Worm (Caenorhabditis elegans) whole organism, L2 larva: ENCODE results near the gene fbxa-136.

Experiments used
- F13H6.1 ChIP-seq: sonication (generic microtip); optimal IDR thresholded peaks from 2 replicates; lab custom pipeline; 2016; ENCODE audit warnings: missing genetic modification characterization, missing compliant biosample characterization
- R02D3.7 ChIP-seq: fragments of 150-350 bp; optimal IDR thresholded peaks from 2 replicates; lab custom pipeline; 2014; ENCODE audit warnings: missing biosample characterization, missing genetic modification characterization
- Y55F3AM.14 ChIP-seq: fragments of 200-800 bp; sonication (Bioruptor generic); optimal IDR thresholded peaks from 2 replicates; lab custom pipeline; 2018; ENCODE audit warnings: mild to moderate bottlenecking, missing genetic modification characterization, missing compliant biosample characterization
- ZK546.5 ChIP-seq: sonication (generic microtip); optimal IDR thresholded peaks from 2 replicates; lab custom pipeline; 2017; ENCODE audit warnings: missing biosample characterization, missing genetic modification characterization
- alr-1 ChIP-seq: fragments of 150-350 bp; optimal IDR thresholded peaks from 2 replicates; lab custom pipeline; 2014; ENCODE audit warnings: missing biosample characterization, missing genetic modification characterization
- ama-1 ChIP-seq: fragments of 150-350 bp; optimal IDR thresholded peaks from 2 replicates; lab custom pipeline; 2018; ENCODE audit warnings: inconsistent platforms
- blmp-1 ChIP-seq: sonication (generic microtip); optimal IDR thresholded peaks from 2 replicates; lab custom pipeline; 2017; ENCODE audit warnings: missing genetic modification characterization, mild to moderate bottlenecking, missing compliant biosample characterization, antibody characterized with exemption, moderate library complexity; ENCODE audit not compliant: insufficient read depth
- ceh-16 ChIP-seq: fragments of 150-350 bp; optimal IDR thresholded peaks from 2 replicates; lab custom pipeline; 2014; ENCODE audit warnings: missing biosample characterization, missing genetic modification characterization
- ceh-82 ChIP-seq: fragments of 150-350 bp; optimal IDR thresholded peaks from 2 replicates; lab custom pipeline; 2014; ENCODE audit warnings: missing biosample characterization, missing genetic modification characterization
- crh-2 ChIP-seq: sonication (generic microtip); optimal IDR thresholded peaks from 2 replicates; lab custom pipeline; 2017; ENCODE audit warnings: missing biosample characterization, missing genetic modification characterization
- dmd-4 ChIP-seq: sonication (generic microtip); optimal IDR thresholded peaks from 2 replicates; lab custom pipeline; 2017; ENCODE audit warnings: missing biosample characterization, missing genetic modification characterization
- egl-27 ChIP-seq: sonication (generic microtip); optimal IDR thresholded peaks from 3 replicates; lab custom pipeline; 2017; ENCODE audit warnings: missing biosample characterization, missing genetic modification reagents, missing genetic modification characterization
- fos-1 ChIP-seq: fragments of 150-350 bp; optimal IDR thresholded peaks from 2 replicates; lab custom pipeline; 2014; ENCODE audit warnings: missing biosample characterization, missing genetic modification characterization
- lin-11 ChIP-seq: fragments of 150-350 bp; sonication (generic microtip); optimal IDR thresholded peaks from 2 replicates; lab custom pipeline; 2014; ENCODE audit warnings: missing biosample characterization, missing genetic modification characterization, inconsistent platforms, mixed read lengths
- lin-13 ChIP-seq: fragments of 150-350 bp; optimal IDR thresholded peaks from 2 replicates; lab custom pipeline; 2014; ENCODE audit warnings: missing biosample characterization, missing genetic modification reagents, missing genetic modification characterization
- lsy-2 ChIP-seq, 2 experiments: fragments of 150-350 bp in 1 of 2; sonication (generic microtip) in 1 of 2; optimal IDR thresholded peaks; 2 replicates each; lab custom pipeline; 2014 to 2017; ENCODE audit warnings: missing biosample characterization in 2 of 2, missing genetic modification characterization in 2 of 2
- mab-5 ChIP-seq: fragments of 150-350 bp; optimal IDR thresholded peaks from 2 replicates; lab custom pipeline; 2014; ENCODE audit warnings: missing biosample characterization, missing genetic modification characterization
- mbf-1 ChIP-seq: sonication (generic microtip); optimal IDR thresholded peaks from 2 replicates; lab custom pipeline; 2017; ENCODE audit warnings: missing biosample characterization, missing genetic modification characterization
- mdl-1 ChIP-seq, 2 experiments: fragments of 150-350 bp in 1 of 2; sonication (generic microtip) in 1 of 2; optimal IDR thresholded peaks; 2 replicates each; lab custom pipeline; 2017; ENCODE audit warnings: missing biosample characterization in 2 of 2, missing genetic modification characterization in 2 of 2
- nhr-11 ChIP-seq: fragments of 150-350 bp; optimal IDR thresholded peaks from 2 replicates; lab custom pipeline; 2014; ENCODE audit warnings: missing biosample characterization, missing genetic modification characterization
- nhr-12 ChIP-seq: fragments of 150-350 bp; optimal IDR thresholded peaks from 2 replicates; lab custom pipeline; 2014; ENCODE audit warnings: missing biosample characterization, missing genetic modification characterization
- nhr-129 ChIP-seq: fragments of 150-350 bp; optimal IDR thresholded peaks from 2 replicates; lab custom pipeline; 2014; ENCODE audit warnings: missing biosample characterization, missing genetic modification characterization
- nhr-21 ChIP-seq: fragments of 150-350 bp; optimal IDR thresholded peaks from 2 replicates; lab custom pipeline; 2014; ENCODE audit warnings: missing biosample characterization, missing genetic modification characterization
- nhr-23 ChIP-seq: fragments of 150-350 bp; optimal IDR thresholded peaks from 2 replicates; lab custom pipeline; 2014; ENCODE audit warnings: missing biosample characterization, missing genetic modification reagents, missing genetic modification characterization
- nhr-25 ChIP-seq: fragments of 150-350 bp; sonication (generic microtip); optimal IDR thresholded peaks from 3 replicates; lab custom pipeline; 2014; ENCODE audit warnings: missing biosample characterization, missing genetic modification characterization
- nhr-77 ChIP-seq: fragments of 150-350 bp; optimal IDR thresholded peaks from 2 replicates; lab custom pipeline; 2014; ENCODE audit warnings: missing biosample characterization, missing genetic modification characterization
- peb-1 ChIP-seq: fragments of 150-350 bp; optimal IDR thresholded peaks from 2 replicates; lab custom pipeline; 2014; ENCODE audit warnings: missing biosample characterization, missing genetic modification characterization
- sem-4 ChIP-seq: fragments of 150-350 bp; optimal IDR thresholded peaks from 2 replicates; lab custom pipeline; 2014; ENCODE audit warnings: missing biosample characterization, missing genetic modification reagents, missing genetic modification characterization
- skn-1 ChIP-seq: sonication (generic microtip); optimal IDR thresholded peaks from 2 replicates; lab custom pipeline; 2017; ENCODE audit warnings: missing biosample characterization, missing genetic modification characterization
- sma-3 ChIP-seq: sonication (generic microtip); optimal IDR thresholded peaks from 2 replicates; lab custom pipeline; 2016; ENCODE audit warnings: missing genetic modification reagents, missing genetic modification characterization, missing compliant biosample characterization
- snpc-4 ChIP-seq: fragments of 150-350 bp; optimal IDR thresholded peaks from 2 replicates; lab custom pipeline; 2014; ENCODE audit warnings: missing biosample characterization, missing genetic modification characterization
- unc-55 ChIP-seq: fragments of 150-350 bp; sonication (generic microtip); optimal IDR thresholded peaks from 3 replicates; lab custom pipeline; 2014; ENCODE audit warnings: missing biosample characterization, missing genetic modification reagents, missing genetic modification characterization
- unc-62 ChIP-seq: fragments of 150-350 bp; optimal IDR thresholded peaks from 2 replicates; lab custom pipeline; 2014; ENCODE audit warnings: missing biosample characterization, missing genetic modification reagents, missing genetic modification characterization
- zag-1 ChIP-seq: fragments of 150-350 bp; optimal IDR thresholded peaks from 2 replicates; lab custom pipeline; 2014; ENCODE audit warnings: missing biosample characterization, missing genetic modification characterization

The fbxa-136 gene

DNA sequence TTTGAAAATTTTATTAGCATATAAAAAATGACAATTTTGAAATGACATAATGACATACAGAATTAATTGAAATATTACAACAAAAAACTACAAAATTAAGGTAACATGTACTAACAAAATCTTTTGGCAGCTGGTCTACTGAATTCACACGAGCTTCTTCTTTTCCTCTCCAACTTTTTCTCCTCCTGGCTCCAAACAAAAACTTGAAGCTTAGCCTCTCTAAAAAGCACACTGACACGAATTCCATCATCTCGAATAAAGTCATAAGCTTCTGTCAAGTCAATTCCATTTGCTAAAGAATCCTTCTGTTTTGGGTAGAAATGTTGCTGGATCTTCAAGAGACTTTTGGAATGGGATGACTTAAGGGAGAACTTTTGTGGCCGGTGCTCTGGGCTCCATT, 30.6 kb downstream of the fbxa-136 start:
- TF ChIP-seq nhr-23 (tag; lab: Kevin White, UChicago) (no peak), nhr-12 (tag; lab: Kevin White, UChicago) (no peak), mab-5 (tag; lab: Kevin White, UChicago) (no peak), F13H6.1 (tag; lab: Kevin White, UChicago) (no peak), nhr-21 (tag; lab: Kevin White, UChicago) (no peak), unc-55 (GFP tag; lab: Kevin White, UChicago) (no peak), ZK546.5 (tag; lab: Kevin White, UChicago) (no peak), zag-1 (no peak), dmd-4 (no peak), skn-1 (tag; lab: Kevin White, UChicago) (no peak)

DNA sequence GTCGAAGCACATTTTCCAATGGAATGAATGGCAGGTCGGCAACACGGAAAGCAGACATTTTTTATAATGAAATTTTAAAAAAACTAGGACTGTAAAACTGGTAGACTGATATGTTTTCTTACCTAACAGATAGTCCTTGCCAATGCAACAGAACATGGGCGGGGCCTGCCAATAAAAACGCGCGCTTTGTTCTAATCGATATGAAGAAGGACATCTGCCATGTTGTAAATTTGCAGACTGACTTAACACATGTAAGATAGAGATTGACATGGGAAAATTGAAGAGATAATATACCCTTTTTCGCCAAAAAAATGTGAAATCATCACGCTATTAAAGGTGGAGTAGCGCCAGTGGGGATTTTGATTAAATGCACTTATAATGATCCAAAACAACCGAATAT, 31.9 kb downstream of the fbxa-136 start, which contains the start of gene C38D9.8:
TSS of gene C38D9.8 (minus strand) at position 101 of the 400 bp plus-strand sequence.
- TF ChIP-seq lsy-2 (tag; optimal IDR thresholded peaks at IDR 0.05; lab: Kevin White, UChicago) (no peak), peb-1 (tag; lab: Kevin White, UChicago) (no peak), nhr-12 (tag; lab: Kevin White, UChicago) (no peak), mab-5 (tag; lab: Kevin White, UChicago) (no peak), sma-3 (no peak), nhr-23 (tag; lab: Kevin White, UChicago) (no peak), unc-62 (GFP tag; lab: Kevin White, UChicago) (no peak), nhr-21 (tag; lab: Kevin White, UChicago) (no peak), nhr-25 (tag; lab: Kevin White, UChicago) (no peak), Y55F3AM.14 (GFP tag; lab: Kevin White, UChicago) (no peak), ama-1 (lab: Kevin White, UChicago) (no peak), F13H6.1 (tag; lab: Kevin White, UChicago) (no peak), zag-1 (no peak), skn-1 (tag; lab: Kevin White, UChicago) (no peak), ceh-16 (tag; lab: Kevin White, UChicago) (no peak), R02D3.7 (tag; lab: Kevin White, UChicago) (no peak), snpc-4 (tag; lab: Kevin White, UChicago) (no peak), nhr-77 (no peak), sem-4 (tag; lab: Kevin White, UChicago) (no peak)

DNA sequence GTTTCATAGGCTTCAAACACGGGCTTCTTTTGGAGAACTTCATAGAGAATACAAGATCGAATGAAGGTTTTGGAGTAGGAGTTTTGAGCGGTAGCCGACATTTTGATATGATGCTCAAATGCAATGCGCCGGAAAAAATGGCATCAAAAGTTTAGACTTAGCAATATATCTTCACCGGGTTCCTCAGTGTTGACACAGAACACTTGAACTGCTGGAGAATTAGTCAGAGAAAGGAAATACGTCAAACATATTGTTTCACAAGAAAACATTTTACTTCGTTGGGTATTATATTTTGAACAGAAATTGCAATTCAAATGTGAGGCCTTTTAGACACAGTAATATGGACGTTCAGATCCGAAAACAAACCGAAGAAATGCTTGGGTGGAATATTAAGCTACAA, 37.5 kb downstream of the fbxa-136 start, which contains the start of gene fbxa-174:
TSS of gene fbxa-174 (minus strand) at position 101 of the 400 bp plus-strand sequence.
- TF ChIP-seq F13H6.1 (tag; lab: Kevin White, UChicago) (no peak), nhr-23 (tag; lab: Kevin White, UChicago) (no peak), crh-2 (tag; lab: Kevin White, UChicago) (no peak)

- no peak for TF ChIP-seq egl-27 (tag; lab: Kevin White, UChicago)
- no peak for TF ChIP-seq nhr-11
- no peak for TF ChIP-seq lin-13
- TF ChIP-seq nhr-21 (tag; lab: Kevin White, UChicago), result no peak
- no peak for TF ChIP-seq skn-1 (tag; lab: Kevin White, UChicago)
- no peak for TF ChIP-seq fos-1 (tag; lab: Kevin White, UChicago)
- no peak for TF ChIP-seq nhr-129 (tag; lab: Kevin White, UChicago)
- no peak for TF ChIP-seq blmp-1 (tag; lab: Kevin White, UChicago)
- no peak for TF ChIP-seq sma-3
- TF ChIP-seq ceh-82 (tag; lab: Kevin White, UChicago), result no peak
- TF ChIP-seq mab-5 (tag; lab: Kevin White, UChicago), result no peak
- TF ChIP-seq alr-1 (tag; lab: Kevin White, UChicago), result no peak
- no peak for TF ChIP-seq lin-11
- TF ChIP-seq mdl-1 (tag; optimal IDR thresholded peaks at IDR 0.05; lab: Kevin White, UChicago), result no peak
- no peak for TF ChIP-seq dmd-4
- TF ChIP-seq mbf-1 (tag; lab: Kevin White, UChicago), result no peak
- no peak for TF ChIP-seq F13H6.1 (tag; lab: Kevin White, UChicago)
Observed at ce11 chrV:17558946-17559345, 38.1 kb downstream of the fbxa-136 start, which contains the start of gene fbxa-172. Gene fbxa-172 (plus strand): TSS chrV:17559246.

DNA sequence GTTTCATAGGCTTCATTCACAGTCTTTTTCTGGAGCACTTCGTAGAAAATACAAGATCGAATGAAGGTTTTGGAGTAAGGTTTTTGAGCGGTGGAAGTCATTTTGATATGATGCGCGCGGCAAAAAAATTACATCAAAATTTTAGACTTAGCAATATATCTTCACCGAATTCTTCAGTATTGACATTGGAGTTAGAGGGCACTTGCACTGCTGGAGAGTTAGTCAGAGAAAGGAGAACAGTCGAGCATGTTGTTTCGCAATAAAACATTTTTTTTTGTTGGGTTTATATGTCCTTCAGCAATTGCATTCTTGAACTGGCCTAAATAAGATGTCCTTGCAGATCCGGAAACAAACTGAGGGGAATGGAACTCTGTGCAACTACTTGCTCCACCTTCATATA, 45.1 kb downstream of the fbxa-136 start, which contains the start of gene fbxa-171:
TSS of gene fbxa-171 (minus strand) at position 101 of the 400 bp plus-strand sequence.
- no peak for TF ChIP-seq mab-5 (tag; lab: Kevin White, UChicago)
- TF ChIP-seq egl-27 (tag; lab: Kevin White, UChicago), result no peak
- TF ChIP-seq zag-1, result no peak
- no peak for TF ChIP-seq nhr-25 (tag; lab: Kevin White, UChicago)
- TF ChIP-seq dmd-4, result no peak
- TF ChIP-seq unc-62 (GFP tag; lab: Kevin White, UChicago), result no peak
